Fruit fly (Drosophila melanogaster): Measurements from ENCODE around the gene Taf9.

DNA sequence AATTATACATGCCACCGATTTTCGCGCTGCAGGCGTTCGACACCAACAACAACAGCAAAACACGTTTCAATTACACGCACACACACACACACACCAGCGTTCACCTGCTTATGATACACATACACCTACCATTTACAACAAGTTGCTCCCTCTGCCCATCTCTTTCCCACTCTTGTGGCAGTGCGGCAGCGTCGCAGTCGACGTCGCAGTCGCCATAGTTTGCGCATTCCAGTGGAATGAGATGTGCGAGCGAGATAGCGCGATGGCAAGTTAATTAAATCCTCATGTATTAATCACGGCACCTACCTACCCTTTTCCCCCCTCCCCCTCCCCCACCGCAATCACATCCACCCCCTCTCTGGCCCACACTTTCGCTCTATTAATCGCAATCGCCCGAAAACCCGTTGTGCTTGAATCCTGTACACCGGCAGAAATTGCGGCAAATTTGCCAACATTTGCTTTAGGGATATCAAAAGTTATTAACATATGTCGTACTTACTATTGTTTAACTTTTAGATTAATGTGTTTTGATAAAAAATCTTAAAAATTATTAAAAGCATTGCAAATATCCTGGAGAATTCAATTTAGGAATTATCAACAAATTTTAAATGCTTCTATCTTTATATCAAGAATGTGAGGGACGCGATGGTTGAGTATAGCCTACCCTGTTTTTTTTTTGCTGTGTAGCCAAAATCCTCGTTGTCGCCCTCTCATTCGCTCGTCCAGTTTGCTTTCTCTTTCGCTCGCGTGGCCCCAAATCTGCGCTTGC, 39.4 kb upstream of the Taf9 start:
- TF ChIP-seq CG6689 (GFP tag; IDR thresholded peaks at IDR 0.05) (peak; percentile 60), Nf-YC (tag; optimal IDR thresholded peaks at IDR 0.05) (peak; percentile 91), Dll (GFP tag; IDR thresholded peaks at IDR 0.05; ENCODE audit: partially characterized antibody) (no peak), CG33213 (GFP tag; optimal IDR thresholded peaks at IDR 0.05) (no peak), CG12071 (GFP tag; optimal IDR thresholded peaks at IDR 0.05) (no peak), ab (GFP tag; optimal IDR thresholded peaks at IDR 0.05) (no peak), zfh1 (GFP tag; IDR thresholded peaks at IDR 0.05) (peak; percentile 25; the same call in 1 of the 3 replicates)

All from whole organism, embryonic.